Fruit fly (Drosophila melanogaster) whole organism, pupa: ENCODE data around the gene CG15882.

Experiments
- CG12605 ChIP-seq: fragments of 200-800 bp; sonication (Bioruptor generic); IDR thresholded peaks from 2 replicates; pipeline ENCODE4 v1.3.6; 2022; ENCODE audit warnings: missing biosample characterization, missing genetic modification characterization
- CG13204 ChIP-seq: fragments of 200-800 bp; sonication (Bioruptor generic); optimal IDR thresholded peaks from 2 replicates; lab custom pipeline; 2018; ENCODE audit warnings: missing biosample characterization, mild to moderate bottlenecking, missing genetic modification characterization, moderate library complexity
- CG14655 ChIP-seq: fragments of 200-800 bp; sonication (Bioruptor generic); optimal IDR thresholded peaks from 3 replicates; lab custom pipeline; 2017; ENCODE audit warnings: mild to moderate bottlenecking, missing biosample characterization, missing genetic modification reagents, missing genetic modification characterization
- CG15710 ChIP-seq: fragments of 200-800 bp; sonication (Bioruptor generic); optimal IDR thresholded peaks from 2 replicates; lab custom pipeline; 2018; ENCODE audit warnings: missing biosample characterization, mild to moderate bottlenecking, missing genetic modification characterization, moderate library complexity
- CG17806 ChIP-seq: fragments of 200-800 bp; sonication (Bioruptor generic); optimal IDR thresholded peaks from 2 replicates; lab custom pipeline; 2018; ENCODE audit warnings: missing biosample characterization, mild to moderate bottlenecking, missing genetic modification characterization, moderate library complexity
- CG32121 ChIP-seq: fragments of 200-800 bp; sonication (Bioruptor generic); IDR thresholded peaks from 2 replicates; pipeline ENCODE4 v1.3.6; 2022; ENCODE audit warnings: missing biosample characterization, missing genetic modification characterization
- CG4496 ChIP-seq: fragments of 200-800 bp; sonication (Bioruptor generic); IDR thresholded peaks from 3 replicates; pipeline ENCODE4 v1.3.6; 2022; ENCODE audit warnings: missing biosample characterization, missing genetic modification characterization
- CG8159 ChIP-seq: fragments of 200-800 bp; sonication (Bioruptor generic); optimal IDR thresholded peaks from 3 replicates; lab custom pipeline; 2018; ENCODE audit warnings: missing biosample characterization, mild to moderate bottlenecking, missing genetic modification characterization, moderate library complexity
- EcR ChIP-seq: fragments of 200-800 bp; sonication (Bioruptor generic); optimal IDR thresholded peaks from 3 replicates; lab custom pipeline; 2019; ENCODE audit warnings: missing biosample characterization, missing genetic modification characterization, mild to moderate bottlenecking, moderate library complexity, missing genetic modification reagents
- Ets98B ChIP-seq: fragments of 200-800 bp; sonication (Bioruptor generic); IDR thresholded peaks from 2 replicates; pipeline ENCODE4 v1.3.6; 2022; ENCODE audit warnings: missing biosample characterization, missing genetic modification characterization
- Pif1B ChIP-seq: fragments of 200-800 bp; sonication (Bioruptor generic); optimal IDR thresholded peaks from 3 replicates; lab custom pipeline; 2016; ENCODE audit warnings: missing biosample characterization, missing genetic modification characterization
- fd96Ca ChIP-seq: fragments of 200-800 bp; sonication (Bioruptor generic); IDR thresholded peaks from 3 replicates; pipeline ENCODE4 v1.3.6; 2022; ENCODE audit warnings: missing biosample characterization, missing genetic modification characterization
- gl ChIP-seq: fragments of 200-800 bp; sonication (Bioruptor generic); optimal IDR thresholded peaks from 2 replicates; lab custom pipeline; 2018; ENCODE audit warnings: missing biosample characterization, mild to moderate bottlenecking, missing genetic modification characterization

DNA sequence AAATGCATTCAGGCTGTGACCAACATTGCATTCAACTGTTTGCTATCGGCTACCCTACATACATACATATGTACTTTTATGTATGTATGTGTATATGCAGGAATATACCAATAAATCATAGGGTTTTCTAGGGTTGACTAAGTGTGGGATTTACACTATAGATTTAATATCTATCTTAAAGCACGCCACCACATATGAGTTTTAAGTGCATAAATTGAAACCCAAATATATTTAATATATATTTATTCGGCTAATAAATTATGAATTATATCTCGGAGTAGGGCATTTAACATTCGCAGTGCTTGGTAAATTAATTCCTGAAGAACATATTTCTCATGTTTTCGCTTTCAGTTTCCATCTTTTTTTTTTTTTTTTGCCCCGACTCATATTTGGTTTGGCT is 35.8 kb upstream of the CG15882 start:
- TF ChIP-seq CG17806 (tag; lab: Kevin White, UChicago) (peak; percentile 66), gl (tag; lab: Kevin White, UChicago) (no peak), CG4496 (GFP tag; lab: Robert Waterston, UW) (no peak; the same call in 2 of the 3 replicates), Ets98B (GFP tag; lab: Robert Waterston, UW) (peak; percentile 21), EcR (GFP tag; lab: Kevin White, UChicago) (no peak), fd96Ca (GFP tag; lab: Robert Waterston, UW) (no peak), CG13204 (GFP tag; lab: Kevin White, UChicago) (no peak), CG15710 (tag; lab: Kevin White, UChicago) (peak; percentile 84), CG12605 (GFP tag; lab: Robert Waterston, UW) (no peak), Pif1B (GFP tag; lab: Kevin White, UChicago) (peak; percentile 53), CG14655 (GFP tag; lab: Kevin White, UChicago) (peak; percentile 69), CG8159 (tag; lab: Kevin White, UChicago) (peak; percentile 80), CG32121 (GFP tag; lab: Robert Waterston, UW) (no peak; the same call in 1 of the 2 replicates)
